Worm (Caenorhabditis elegans) whole organism, L4/young adult: ENCODE measurements around the gene srd-68.

Experiments used
- dao-5 ChIP-seq: sonication (generic microtip); optimal IDR thresholded peaks from 2 replicates; lab custom pipeline; 2016; ENCODE audit warnings: missing genotype, missing genetic modification characterization, moderate library complexity, missing compliant biosample characterization
- him-1 ChIP-seq: sonication (generic microtip); optimal IDR thresholded peaks from 2 replicates; lab custom pipeline; 2016; ENCODE audit warnings: missing genotype, missing genetic modification reagents, missing genetic modification characterization, missing compliant biosample characterization

ce11 chrV:16861719-16862118, 40.9 kb downstream of the srd-68 start, which contains the start of the genes clec-32 and clec-24:
- TF ChIP-seq dao-5 (tag; lab: Kevin White, UChicago) (no peak), him-1 (tag; lab: Kevin White, UChicago) (no peak)
